Worm (Caenorhabditis elegans) whole organism, L4 larva: ENCODE results near the gene pdi-2.

ENCODE experiments used
- F26F4.8 ChIP-seq: fragments of 200-800 bp; sonication (Bioruptor generic); conservative IDR thresholded peaks from 2 replicates; pipeline ENCODE4 v1.3.6; 2022; ENCODE audit warnings: missing genetic modification characterization, missing compliant biosample characterization
- F44E2.7 ChIP-seq: fragments of 200-800 bp; sonication (Bioruptor generic); IDR thresholded peaks from 2 replicates; pipeline ENCODE4 v2.1.2; 2022; ENCODE audit warnings: missing genetic modification characterization, missing compliant biosample characterization
- R02D3.7 ChIP-seq: fragments of 150-350 bp; sonication (generic microtip); optimal IDR thresholded peaks from 3 replicates; lab custom pipeline; 2014; ENCODE audit warnings: missing biosample characterization, missing genetic modification characterization
- T20F7.1 ChIP-seq: fragments of 200-800 bp; sonication (Bioruptor generic); optimal IDR thresholded peaks from 2 replicates; lab custom pipeline; 2018; ENCODE audit warnings: mild to moderate bottlenecking, missing genetic modification characterization, missing compliant biosample characterization
- Y105C5A.15 ChIP-seq: fragments of 200-800 bp; sonication (Bioruptor generic); IDR thresholded peaks from 2 replicates; pipeline ENCODE4 v1.3.6; 2022; ENCODE audit warnings: missing genetic modification characterization, missing compliant biosample characterization
- Y48G9A.11 ChIP-seq: fragments of 200-800 bp; sonication (Bioruptor generic); IDR thresholded peaks from 2 replicates; pipeline ENCODE4 v1.3.6; 2022; ENCODE audit warnings: missing genetic modification reagents, missing genetic modification characterization, missing compliant biosample characterization
- ZK337.2 ChIP-seq: fragments of 200-800 bp; sonication (Bioruptor generic); IDR thresholded peaks from 2 replicates; pipeline ENCODE4 v1.3.6; 2022; ENCODE audit warnings: missing genetic modification reagents, missing genetic modification characterization, missing compliant biosample characterization
- ZK546.5 ChIP-seq, 2 experiments: sonication (generic microtip); optimal IDR thresholded peaks; 2 replicates each; lab custom pipeline; 2017; ENCODE audit warnings: missing biosample characterization in 2 of 2, missing genetic modification characterization in 2 of 2
- aha-1 ChIP-seq: fragments of 150-350 bp; peaks from one replicate; lab custom pipeline; 2014; ENCODE audit warnings: missing biosample characterization, missing genetic modification characterization
- ama-1 ChIP-seq: fragments of 150-350 bp; optimal IDR thresholded peaks from 2 replicates; lab custom pipeline; 2014; ENCODE audit warnings: inconsistent platforms, mixed read lengths
- arid-1 ChIP-seq: fragments of 200-800 bp; sonication (Bioruptor generic); conservative IDR thresholded peaks from 2 replicates; pipeline ENCODE4 v1.3.6; 2022; ENCODE audit warnings: missing genetic modification reagents, missing genetic modification characterization, missing compliant biosample characterization
- ceh-20 ChIP-seq: fragments of 200-800 bp; sonication (Bioruptor generic); IDR thresholded peaks from 2 replicates; pipeline ENCODE4 v1.3.6; 2022; ENCODE audit warnings: missing genetic modification reagents, missing genetic modification characterization, missing compliant biosample characterization
- daf-12 ChIP-seq: fragments of 150-350 bp; optimal IDR thresholded peaks from 2 replicates; lab custom pipeline; 2014; ENCODE audit warnings: missing biosample characterization, missing genetic modification reagents, missing genetic modification characterization
- daf-16 ChIP-seq, 3 experiments: sonication (generic microtip); optimal IDR thresholded peaks; 2 replicates each; lab custom pipeline; 2016 to 2017; ENCODE audit warnings: missing genetic modification characterization in 3 of 3, missing genetic modification reagents in 3 of 3, mild to moderate bottlenecking in 2 of 3, missing compliant biosample characterization in 2 of 3, missing biosample characterization in 1 of 3, moderate library complexity in 1 of 3
- dmd-9 ChIP-seq: fragments of 200-800 bp; sonication (Bioruptor generic); IDR thresholded peaks from 2 replicates; pipeline ENCODE4 v1.3.6; 2022; ENCODE audit warnings: missing genetic modification reagents, missing genetic modification characterization, missing compliant biosample characterization
- dpl-1 ChIP-seq: fragments of 150-350 bp; optimal IDR thresholded peaks from 2 replicates; lab custom pipeline; 2014; ENCODE audit warnings: missing biosample characterization, missing genetic modification reagents, missing genetic modification characterization
- duxl-1 ChIP-seq: sonication (generic microtip); optimal IDR thresholded peaks from 2 replicates; lab custom pipeline; 2016; ENCODE audit warnings: mild to moderate bottlenecking, missing genetic modification characterization, moderate library complexity, missing compliant biosample characterization; ENCODE audit not compliant: poor library complexity
- egl-27 ChIP-seq: sonication (generic microtip); optimal IDR thresholded peaks from 3 replicates; lab custom pipeline; 2017; ENCODE audit warnings: missing biosample characterization, missing genetic modification reagents, missing genetic modification characterization
- egl-43 ChIP-seq: fragments of 200-800 bp; sonication (Bioruptor generic); IDR thresholded peaks from 2 replicates; pipeline ENCODE4 v1.3.6; 2022; ENCODE audit warnings: missing genetic modification reagents, missing genetic modification characterization, missing compliant biosample characterization
- fos-1 ChIP-seq: fragments of 150-350 bp; optimal IDR thresholded peaks from 2 replicates; lab custom pipeline; 2014; ENCODE audit warnings: missing biosample characterization, missing genetic modification characterization
- gei-8 ChIP-seq: fragments of 200-800 bp; sonication (Bioruptor generic); optimal IDR thresholded peaks from 2 replicates; lab custom pipeline; 2018; ENCODE audit warnings: mild to moderate bottlenecking, missing genetic modification characterization, missing compliant biosample characterization
- hif-1 ChIP-seq, 2 experiments: sonication (generic microtip); optimal IDR thresholded peaks; 2 replicates each; lab custom pipeline; 2016 to 2017; ENCODE audit warnings: missing compliant biosample characterization in 2 of 2, missing genetic modification characterization in 2 of 2, missing genetic modification reagents in 2 of 2, missing genotype in 2 of 2, mild to moderate bottlenecking in 1 of 2
- hlh-11 ChIP-seq: fragments of 200-800 bp; sonication (Bioruptor generic); optimal IDR thresholded peaks from 2 replicates; lab custom pipeline; 2018; ENCODE audit warnings: mild to moderate bottlenecking, missing genetic modification characterization, missing compliant biosample characterization
- hlh-30 ChIP-seq: sonication (generic microtip); optimal IDR thresholded peaks from 2 replicates; lab custom pipeline; 2017; ENCODE audit warnings: antibody characterized with exemption, mild to moderate bottlenecking, missing genetic modification characterization, missing compliant biosample characterization; ENCODE audit not compliant: insufficient read depth
- mdl-1 ChIP-seq, 2 experiments: fragments of 150-350 bp in 1 of 2; sonication (generic microtip) in 1 of 2; optimal IDR thresholded peaks; 2 replicates each; lab custom pipeline; 2014 to 2017; ENCODE audit warnings: missing biosample characterization in 2 of 2, missing genetic modification characterization in 2 of 2
- mes-2 ChIP-seq: sonication (generic microtip); optimal IDR thresholded peaks from 2 replicates; lab custom pipeline; 2016; ENCODE audit warnings: missing genotype, mild to moderate bottlenecking, missing genetic modification characterization, missing compliant biosample characterization; ENCODE audit not compliant: poor library complexity, severe bottlenecking
- mxl-3 ChIP-seq: fragments of 200-800 bp; sonication (Bioruptor generic); optimal IDR thresholded peaks from 2 replicates; lab custom pipeline; 2018; ENCODE audit warnings: mild to moderate bottlenecking, missing genetic modification characterization, missing compliant biosample characterization
- nhr-10 ChIP-seq: fragments of 150-350 bp; optimal IDR thresholded peaks from 2 replicates; lab custom pipeline; 2014; ENCODE audit warnings: missing biosample characterization, missing genetic modification characterization
- nhr-28 ChIP-seq: fragments of 150-350 bp; optimal IDR thresholded peaks from 2 replicates; lab custom pipeline; 2014; ENCODE audit warnings: missing biosample characterization, missing genetic modification characterization
- nhr-41 ChIP-seq: fragments of 200-800 bp; sonication (Bioruptor generic); IDR thresholded peaks from 2 replicates; pipeline ENCODE4 v1.3.6; 2022; ENCODE audit warnings: missing genetic modification reagents, missing genetic modification characterization, missing compliant biosample characterization
- nhr-77 ChIP-seq: fragments of 150-350 bp; optimal IDR thresholded peaks from 2 replicates; lab custom pipeline; 2014; ENCODE audit warnings: missing biosample characterization, missing genetic modification characterization
- php-3 ChIP-seq: fragments of 200-800 bp; sonication (Bioruptor generic); IDR thresholded peaks from 2 replicates; pipeline ENCODE4 v1.3.6; 2022; ENCODE audit warnings: missing genetic modification reagents, missing genetic modification characterization, missing compliant biosample characterization
- set-16 ChIP-seq: fragments of 200-800 bp; sonication (Bioruptor generic); IDR thresholded peaks from 2 replicates; pipeline ENCODE4 v1.3.6; 2022; ENCODE audit warnings: missing genetic modification reagents, missing genetic modification characterization, missing compliant biosample characterization
- snpc-1.2 ChIP-seq: fragments of 200-800 bp; sonication (Bioruptor generic); IDR thresholded peaks from 2 replicates; pipeline ENCODE4 v1.3.6; 2022; ENCODE audit warnings: missing genetic modification reagents, missing genetic modification characterization, missing compliant biosample characterization
- spr-3 ChIP-seq: fragments of 200-800 bp; sonication (Bioruptor generic); optimal IDR thresholded peaks from 2 replicates; lab custom pipeline; 2018; ENCODE audit warnings: mild to moderate bottlenecking, missing genetic modification characterization, missing compliant biosample characterization
- unc-62 ChIP-seq, 3 experiments: fragments of 150-350 bp in 1 of 3; sonication (generic microtip); optimal IDR thresholded peaks in 2 of 3; peaks in 1 of 3; 1 replicate in 1 of 3; 2 replicates in 2 of 3; lab custom pipeline; 2014 to 2017; ENCODE audit warnings: missing biosample characterization in 3 of 3, missing genetic modification characterization in 3 of 3, missing genetic modification reagents in 3 of 3, missing genotype in 1 of 3
- vab-7 ChIP-seq: fragments of 200-800 bp; sonication (Bioruptor generic); IDR thresholded peaks from 2 replicates; pipeline ENCODE4 v1.3.6; 2022; ENCODE audit warnings: missing genetic modification reagents, missing genetic modification characterization, missing compliant biosample characterization
- zip-11 ChIP-seq: fragments of 200-800 bp; sonication (Bioruptor generic); IDR thresholded peaks from 2 replicates; pipeline ENCODE4 v1.3.6; 2022; ENCODE audit warnings: missing genetic modification characterization, missing compliant biosample characterization
- ztf-11 ChIP-seq: fragments of 150-350 bp; optimal IDR thresholded peaks from 2 replicates; lab custom pipeline; 2014; ENCODE audit warnings: missing biosample characterization, missing genetic modification characterization

Gene pdi-2

ce11 chrX:4550987-4551386 is 27.0 kb downstream of the pdi-2 start:
- TF ChIP-seq dmd-9 (GFP tag; lab: Robert Waterston, UW) = no peak
- no peak for TF ChIP-seq daf-16 (GFP tag; optimal IDR thresholded peaks at IDR 0.05; lab: Kevin White, UChicago)
- TF ChIP-seq daf-16 (tag; optimal IDR thresholded peaks at IDR 0.05; lab: Kevin White, UChicago) = no peak
- peak; percentile 26 for TF ChIP-seq hlh-11
- TF ChIP-seq ZK546.5 (tag; optimal IDR thresholded peaks at IDR 0.05; lab: Kevin White, UChicago) = no peak
- TF ChIP-seq hlh-30 (tag; lab: Kevin White, UChicago) = peak; percentile 19
- TF ChIP-seq Y105C5A.15 (GFP tag; lab: Robert Waterston, UW) = no peak
- no peak for TF ChIP-seq zip-11
- TF ChIP-seq set-16 (GFP tag; lab: Robert Waterston, UW) = peak; percentile 47
- no peak for TF ChIP-seq egl-27 (tag; lab: Kevin White, UChicago)
- no peak for TF ChIP-seq spr-3 (GFP tag; lab: Kevin White, UChicago)
- no peak for TF ChIP-seq duxl-1 (tag; lab: Kevin White, UChicago)
- no peak for TF ChIP-seq ama-1 (lab: Kevin White, UChicago)
- no peak for TF ChIP-seq F26F4.8 (GFP tag; lab: Robert Waterston, UW)
- no peak for TF ChIP-seq vab-7
- TF ChIP-seq nhr-41 = no peak
- no peak for TF ChIP-seq arid-1 (GFP tag; lab: Robert Waterston, UW)
- peak; percentile 13 for TF ChIP-seq mxl-3 (GFP tag; lab: Kevin White, UChicago)
- no peak for TF ChIP-seq ztf-11 (tag; lab: Kevin White, UChicago)
- peak; percentile 29 for TF ChIP-seq nhr-28 (tag; lab: Kevin White, UChicago)
- TF ChIP-seq nhr-10 (tag; lab: Kevin White, UChicago) = no peak
- TF ChIP-seq unc-62 (GFP tag; optimal IDR thresholded peaks at IDR 0.05 in 1 of 2; lab: Kevin White, UChicago) = no peak
- no peak for TF ChIP-seq unc-62 (tag; optimal IDR thresholded peaks at IDR 0.05; lab: Kevin White, UChicago)
- TF ChIP-seq nhr-77 (tag; lab: Kevin White, UChicago) = no peak
- no peak for TF ChIP-seq daf-12
- no peak for TF ChIP-seq snpc-1.2 (GFP tag; lab: Robert Waterston, UW)
- no peak for TF ChIP-seq Y48G9A.11 (GFP tag; lab: Robert Waterston, UW)
- no peak for TF ChIP-seq ceh-20
- TF ChIP-seq php-3 = no peak
- no peak for TF ChIP-seq mes-2 (tag; lab: Kevin White, UChicago)
- TF ChIP-seq dpl-1 (GFP tag; lab: Kevin White, UChicago) = no peak
- TF ChIP-seq R02D3.7 (tag; lab: Kevin White, UChicago) = no peak
- TF ChIP-seq mdl-1 (tag; optimal IDR thresholded peaks at IDR 0.05; lab: Kevin White, UChicago) = no peak
- TF ChIP-seq T20F7.1 (GFP tag; lab: Kevin White, UChicago) = no peak
- no peak for TF ChIP-seq hif-1 (tag; optimal IDR thresholded peaks at IDR 0.05; lab: Kevin White, UChicago)
- TF ChIP-seq aha-1 (tag; lab: Kevin White, UChicago) = no peak
- TF ChIP-seq fos-1 (tag; lab: Kevin White, UChicago) = no peak
- TF ChIP-seq egl-43 (GFP tag; lab: Robert Waterston, UW) = peak; percentile 57; the same call in 1 of the 2 replicates
- TF ChIP-seq gei-8 (GFP tag; lab: Kevin White, UChicago) = no peak

DNA sequence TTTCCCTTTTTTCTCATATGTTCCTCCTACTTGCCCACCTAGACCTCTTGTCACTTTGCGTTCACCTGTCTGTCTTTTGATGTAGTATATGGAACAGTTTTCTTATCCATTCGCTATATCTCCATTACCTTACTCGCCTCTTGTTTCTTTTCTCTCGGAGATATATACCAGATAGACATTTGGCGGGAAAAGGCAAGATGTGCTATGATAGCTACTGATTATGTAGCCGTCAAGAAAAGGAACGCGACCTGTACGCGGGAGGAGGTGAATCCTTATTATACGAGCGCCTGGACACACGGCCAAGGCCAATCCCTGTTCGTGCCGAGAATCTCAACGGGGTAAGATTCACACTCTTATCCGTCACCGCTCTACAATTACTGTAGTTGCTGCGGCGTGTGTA is 29.1 kb downstream of the pdi-2 start:
- TF ChIP-seq F44E2.7 (GFP tag; lab: Robert Waterston, UW) = 0 out of 2 replicates have a peak, but pooled peaks have one; percentile 13
- no peak for TF ChIP-seq ZK337.2
